Fruit fly (Drosophila melanogaster): ENCODE measurements around the gene CG13473.

The CG13473 gene

dm6 chr3L:14759984-14760626 lies 31.5 kb downstream of the CG13473 start (continued):
- peak; percentile 72 for TF ChIP-seq lilli (GFP tag; optimal IDR thresholded peaks at IDR 0.05)
- TF ChIP-seq Dll (GFP tag; IDR thresholded peaks at IDR 0.05; ENCODE audit: partially characterized antibody): no peak; the same call in 3 of the 4 replicates
- TF ChIP-seq Trl (optimal IDR thresholded peaks at IDR 0.05): peak; percentile 90 to 98
- TF ChIP-seq Trl (GFP tag; optimal IDR thresholded peaks at IDR 0.05): peak; percentile 45
- TF ChIP-seq sima (GFP tag; optimal IDR thresholded peaks at IDR 0.05): no peak
- no peak for TF ChIP-seq tup (GFP tag; optimal IDR thresholded peaks at IDR 0.05)
- TF ChIP-seq yki (optimal IDR thresholded peaks at IDR 0.05): peak; percentile 76
- TF ChIP-seq Side (GFP tag; optimal IDR thresholded peaks at IDR 0.05): peak; percentile 35
- TF ChIP-seq HLH54F (GFP tag; optimal IDR thresholded peaks at IDR 0.05): peak; percentile 30
- TF ChIP-seq CG16779 (GFP tag; IDR thresholded peaks at IDR 0.05): 0 out of 2 replicates have a peak, but pooled peaks have one; percentile 56
- TF ChIP-seq CG32532 (GFP tag; IDR thresholded peaks at IDR 0.05): peak; percentile 66; the same call in 1 of the 2 replicates
- TF ChIP-seq CG10543 (GFP tag; optimal IDR thresholded peaks at IDR 0.05): no peak
- TF ChIP-seq usp (GFP tag; optimal IDR thresholded peaks at IDR 0.05): no peak
- TF ChIP-seq tin (GFP tag; optimal IDR thresholded peaks at IDR 0.05): peak; percentile 50
- TF ChIP-seq zfh1 (GFP tag; IDR thresholded peaks at IDR 0.05): peak; percentile 60; the same call in 2 of the 3 replicates
- TF ChIP-seq YL-1 (GFP tag; optimal IDR thresholded peaks at IDR 0.05): no peak
- no peak for TF ChIP-seq CG31365 (tag; optimal IDR thresholded peaks at IDR 0.05)
- TF ChIP-seq CG12659 (GFP tag; optimal IDR thresholded peaks at IDR 0.05): peak; percentile 73
- TF ChIP-seq Fer2 (tag; optimal IDR thresholded peaks at IDR 0.05): peak; percentile 7
- TF ChIP-seq Drgx (GFP tag; IDR thresholded peaks at IDR 0.05): peak; percentile 64; the same call in 1 of the 2 replicates
- peak; percentile 7 for TF ChIP-seq D19A (tag; optimal IDR thresholded peaks at IDR 0.05)
- no peak; the same call in 1 of the 2 replicates for TF ChIP-seq Bgb (GFP tag; IDR thresholded peaks at IDR 0.05; ENCODE audit: partially characterized antibody)
- TF ChIP-seq CG31388 (GFP tag; optimal IDR thresholded peaks at IDR 0.05): no peak
- peak; percentile 57 for TF ChIP-seq CG13775 (GFP tag; optimal IDR thresholded peaks at IDR 0.05)
- no peak for TF ChIP-seq C15 (GFP tag; IDR thresholded peaks at IDR 0.05)
- no peak for TF ChIP-seq CG30020 (tag; optimal IDR thresholded peaks at IDR 0.05)
- TF ChIP-seq Sry-β (GFP tag; optimal IDR thresholded peaks at IDR 0.05): no peak
- no peak for TF ChIP-seq sug (tag; optimal IDR thresholded peaks at IDR 0.05)
- no peak for TF ChIP-seq CG4404 (GFP tag; IDR thresholded peaks at IDR 0.05)
- no peak for TF ChIP-seq p53 (GFP tag; optimal IDR thresholded peaks at IDR 0.05)
- peak; percentile 36 for TF ChIP-seq CHES-1-like (GFP tag; optimal IDR thresholded peaks at IDR 0.05)
- no peak for TF ChIP-seq fu2 (GFP tag; optimal IDR thresholded peaks at IDR 0.05)
- peak; percentile 61 for TF ChIP-seq fd3F (GFP tag; optimal IDR thresholded peaks at IDR 0.05)
- no peak for TF ChIP-seq CG6813 (GFP tag; optimal IDR thresholded peaks at IDR 0.05)
- TF ChIP-seq Neu2 (GFP tag; optimal IDR thresholded peaks at IDR 0.05; ENCODE audit: borderline replicate concordance): no peak
- TF ChIP-seq Ada2b (GFP tag; IDR thresholded peaks at IDR 0.05): peak; percentile 40; the same call in 1 of the 2 replicates
- TF ChIP-seq Usf (GFP tag; optimal IDR thresholded peaks at IDR 0.05): peak; percentile 19
- peak; percentile 68 for TF ChIP-seq Fer1 (GFP tag; optimal IDR thresholded peaks at IDR 0.05)
- peak; percentile 51 for TF ChIP-seq Dip3 (GFP tag; optimal IDR thresholded peaks at IDR 0.05)
- peak; percentile 74 for TF ChIP-seq CG12391 (tag; optimal IDR thresholded peaks at IDR 0.05)
- TF ChIP-seq CG12299 (tag; optimal IDR thresholded peaks at IDR 0.05): peak; percentile 50
- no peak for TF ChIP-seq CG7745 (tag; optimal IDR thresholded peaks at IDR 0.05)
- TF ChIP-seq dpn (GFP tag; optimal IDR thresholded peaks at IDR 0.05): peak; percentile 71 to 78
- TF ChIP-seq nau (GFP tag; optimal IDR thresholded peaks at IDR 0.05): peak; percentile 50
- TF ChIP-seq CG33213 (GFP tag; optimal IDR thresholded peaks at IDR 0.05): no peak
- peak; percentile 55 for TF ChIP-seq maf-S (GFP tag; optimal IDR thresholded peaks at IDR 0.05)
- TF ChIP-seq wdn (GFP tag; IDR thresholded peaks at IDR 0.05): peak; percentile 18; the same call in 1 of the 2 replicates
- TF ChIP-seq CG4424 (GFP tag; optimal IDR thresholded peaks at IDR 0.05): peak; percentile 70
- TF ChIP-seq Blimp-1 (GFP tag; optimal IDR thresholded peaks at IDR 0.05): peak; percentile 75
- TF ChIP-seq pum (GFP tag; optimal IDR thresholded peaks at IDR 0.05): peak; percentile 67
